Worm (Caenorhabditis elegans) whole organism, L2 larva: Measurements from ENCODE around the gene R07B1.9.

Experiments
- ZK546.5 ChIP-seq: sonication (generic microtip); optimal IDR thresholded peaks from 2 replicates; lab custom pipeline; 2017; ENCODE audit warnings: missing biosample characterization, missing genetic modification characterization
- alr-1 ChIP-seq: fragments of 150-350 bp; optimal IDR thresholded peaks from 2 replicates; lab custom pipeline; 2014; ENCODE audit warnings: missing biosample characterization, missing genetic modification characterization
- ama-1 ChIP-seq: fragments of 150-350 bp; optimal IDR thresholded peaks from 2 replicates; lab custom pipeline; 2018; ENCODE audit warnings: inconsistent platforms
- ceh-82 ChIP-seq: fragments of 150-350 bp; optimal IDR thresholded peaks from 2 replicates; lab custom pipeline; 2014; ENCODE audit warnings: missing biosample characterization, missing genetic modification characterization
- elt-3 ChIP-seq: sonication (generic microtip); optimal IDR thresholded peaks from 2 replicates; lab custom pipeline; 2017; ENCODE audit warnings: missing biosample characterization, missing genetic modification characterization
- lin-13 ChIP-seq: fragments of 150-350 bp; optimal IDR thresholded peaks from 2 replicates; lab custom pipeline; 2014; ENCODE audit warnings: missing biosample characterization, missing genetic modification reagents, missing genetic modification characterization
- lsy-2 ChIP-seq, 2 experiments: fragments of 150-350 bp in 1 of 2; sonication (generic microtip) in 1 of 2; optimal IDR thresholded peaks; 2 replicates each; lab custom pipeline; 2014 to 2017; ENCODE audit warnings: missing biosample characterization in 2 of 2, missing genetic modification characterization in 2 of 2
- nhr-237 ChIP-seq: fragments of 150-350 bp; optimal IDR thresholded peaks from 2 replicates; lab custom pipeline; 2014; ENCODE audit warnings: missing biosample characterization, missing genetic modification characterization
- nhr-77 ChIP-seq: fragments of 150-350 bp; optimal IDR thresholded peaks from 2 replicates; lab custom pipeline; 2014; ENCODE audit warnings: missing biosample characterization, missing genetic modification characterization
- sma-9 ChIP-seq, 2 experiments: fragments of 150-350 bp in 1 of 2; sonication (generic microtip) in 1 of 2; optimal IDR thresholded peaks; 2 replicates each; lab custom pipeline; 2014 to 2016; ENCODE audit warnings: missing genetic modification characterization in 2 of 2, mild to moderate bottlenecking in 1 of 2, missing biosample characterization in 1 of 2, missing compliant biosample characterization in 1 of 2, missing genetic modification reagents in 1 of 2, moderate library complexity in 1 of 2
- snpc-4 ChIP-seq: fragments of 150-350 bp; optimal IDR thresholded peaks from 2 replicates; lab custom pipeline; 2014; ENCODE audit warnings: missing biosample characterization, missing genetic modification characterization
- ztf-11 ChIP-seq: sonication (generic microtip); optimal IDR thresholded peaks from 2 replicates; lab custom pipeline; 2017; ENCODE audit warnings: missing biosample characterization, missing genetic modification characterization

- TF ChIP-seq nhr-237 (no peak), lin-13 (GFP tag; lab: Kevin White, UChicago) (no peak), ZK546.5 (tag; lab: Kevin White, UChicago) (no peak), ztf-11 (no peak), sma-9 (GFP tag; optimal IDR thresholded peaks at IDR 0.05; lab: Kevin White, UChicago) (no peak), sma-9 (tag; optimal IDR thresholded peaks at IDR 0.05; lab: Kevin White, UChicago) (no peak), alr-1 (tag; lab: Kevin White, UChicago) (no peak), lsy-2 (tag; optimal IDR thresholded peaks at IDR 0.05; lab: Kevin White, UChicago) (no peak), nhr-77 (no peak), ceh-82 (tag; lab: Kevin White, UChicago) (no peak), ama-1 (lab: Kevin White, UChicago) (no peak), snpc-4 (tag; lab: Kevin White, UChicago) (no peak), elt-3 (tag; lab: Kevin White, UChicago) (no peak)
Measured at ce11 chrX:9866355-9866754, 10.9 kb upstream of the R07B1.9 start, which contains the start of gene R07B1.6.
